Worm (Caenorhabditis elegans) whole organism, mixed stage, embryonic: ENCODE measurements around the gene F02H6.6.

Experiments
- elt-3 ChIP-seq: fragments of 150-350 bp; optimal IDR thresholded peaks from 2 replicates; lab custom pipeline; 2014; ENCODE audit warnings: missing biosample characterization, missing genetic modification characterization
- lin-13 ChIP-seq: fragments of 150-350 bp; optimal IDR thresholded peaks from 2 replicates; lab custom pipeline; 2014; ENCODE audit warnings: missing biosample characterization, missing genetic modification characterization
- unc-39 ChIP-seq: fragments of 150-350 bp; optimal IDR thresholded peaks from 2 replicates; lab custom pipeline; 2014; ENCODE audit warnings: missing biosample characterization, missing genetic modification characterization

DNA sequence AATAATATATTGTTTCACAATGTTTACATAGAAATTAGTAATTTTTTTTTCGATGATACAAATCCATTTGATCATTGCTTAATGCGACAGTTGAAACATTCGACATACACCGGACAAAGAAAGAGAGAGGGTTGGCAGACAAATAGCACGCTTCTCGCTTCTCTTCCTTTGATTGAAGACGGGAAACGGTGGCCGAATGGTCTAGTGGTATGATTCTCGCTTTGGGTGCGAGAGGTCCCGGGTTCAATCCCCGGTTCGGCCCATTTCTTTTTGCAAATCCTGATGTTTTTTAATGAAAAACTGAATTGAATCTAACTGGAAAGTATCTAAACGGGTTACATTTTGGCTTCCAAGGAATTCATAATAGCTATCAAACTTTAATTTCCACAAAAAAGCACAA, 5.8 kb downstream of the F02H6.6 start:
- TF ChIP-seq lin-13: no peak
- TF ChIP-seq unc-39 (tag; lab: Kevin White, UChicago): no peak
- TF ChIP-seq elt-3 (tag; lab: Kevin White, UChicago): no peak
